Worm (Caenorhabditis elegans): ENCODE measurements around the gene F17H10.4.

The F17H10.4 gene

ce11 chrX:13104966-13105365 lies 21.4 kb downstream of the F17H10.4 start, which contains the start of gene F17H10.1 (continued):
- TF ChIP-seq dmd-9 (GFP tag; IDR thresholded peaks at IDR 0.05) = peak; percentile 85
- no peak for TF ChIP-seq nhr-111 (GFP tag; optimal IDR thresholded peaks at IDR 0.05)
- TF ChIP-seq lin-39 (tag; optimal IDR thresholded peaks at IDR 0.05) = no peak
- TF ChIP-seq attf-4 (tag; optimal IDR thresholded peaks at IDR 0.05) = no peak
- TF ChIP-seq spr-3 (GFP tag; optimal IDR thresholded peaks at IDR 0.05) = no peak
- TF ChIP-seq mep-1 (tag; optimal IDR thresholded peaks at IDR 0.05) = no peak
- TF ChIP-seq sdz-12 (GFP tag; optimal IDR thresholded peaks at IDR 0.05) = no peak
- TF ChIP-seq snpc-4 (tag; optimal IDR thresholded peaks at IDR 0.05) = no peak
- peak; percentile 96 for TF ChIP-seq mxl-3 (GFP tag; optimal IDR thresholded peaks at IDR 0.05)
- TF ChIP-seq ceh-82 (tag; optimal IDR thresholded peaks at IDR 0.05) = no peak

- no peak for TF ChIP-seq T20F7.1 (GFP tag; optimal IDR thresholded peaks at IDR 0.05)
- TF ChIP-seq zfp-3 (GFP tag; conservative IDR thresholded peaks at IDR 0.05) = no peak
- TF ChIP-seq mxl-2 (GFP tag; conservative IDR thresholded peaks at IDR 0.05) = no peak
- TF ChIP-seq ZK546.5 (tag; optimal IDR thresholded peaks at IDR 0.05) = no peak
- peak in 1 of 2 experiments; percentile 91 for TF ChIP-seq unc-62 (GFP tag; optimal IDR thresholded peaks at IDR 0.05 in 1 of 2)
- no peak for TF ChIP-seq unc-62 (tag; optimal IDR thresholded peaks at IDR 0.05)
- no peak for TF ChIP-seq nhr-25 (tag; optimal IDR thresholded peaks at IDR 0.05; ENCODE audit: borderline replicate concordance, insufficient read depth)
- TF ChIP-seq ctbp-1 (GFP tag; IDR thresholded peaks at IDR 0.05) = no peak
- no peak for TF ChIP-seq ces-1 (GFP tag; optimal IDR thresholded peaks at IDR 0.05)
Measured at ce11 chrX:13102838-13103237, 23.5 kb downstream of the F17H10.4 start.

ce11 chrX:13100410-13100809 lies 25.9 kb downstream of the F17H10.4 start, which contains the start of gene R03G8.6:
Gene R03G8.6 (minus strand): TSS chrX:13100510.
- no peak for TF ChIP-seq hif-1 (tag; optimal IDR thresholded peaks at IDR 0.05)
- no peak for TF ChIP-seq pqm-1 (tag; optimal IDR thresholded peaks at IDR 0.05)
- no peak for TF ChIP-seq mxl-3 (GFP tag; optimal IDR thresholded peaks at IDR 0.05)
- TF ChIP-seq aha-1 (tag) = no peak
- TF ChIP-seq T26A8.4 (GFP tag; IDR thresholded peaks at IDR 0.05) = no peak
- TF ChIP-seq nhr-77 (tag; optimal IDR thresholded peaks at IDR 0.05) = no peak
- TF ChIP-seq lim-7 (GFP tag; IDR thresholded peaks at IDR 0.05) = no peak
- TF ChIP-seq lir-3 (tag; optimal IDR thresholded peaks at IDR 0.05) = no peak
- TF ChIP-seq ctbp-1 (GFP tag; IDR thresholded peaks at IDR 0.05) = no peak
- TF ChIP-seq nhr-25 (tag; optimal IDR thresholded peaks at IDR 0.05; ENCODE audit: borderline replicate concordance, insufficient read depth) = no peak
- TF ChIP-seq pha-4 (GFP tag; IDR thresholded peaks at IDR 0.05) = no peak
- no peak for TF ChIP-seq pha-4 (tag; optimal IDR thresholded peaks at IDR 0.05)
- no peak for TF ChIP-seq nhr-111 (GFP tag; optimal IDR thresholded peaks at IDR 0.05)
- no peak for TF ChIP-seq dpl-1 (GFP tag; optimal IDR thresholded peaks at IDR 0.05)
- no peak for TF ChIP-seq php-3 (GFP tag; IDR thresholded peaks at IDR 0.05)
- no peak for TF ChIP-seq nhr-41 (GFP tag; IDR thresholded peaks at IDR 0.05)

ce11 chrX:13091199-13091598 lies 35.1 kb downstream of the F17H10.4 start:
- TF ChIP-seq dpl-1 (GFP tag; optimal IDR thresholded peaks at IDR 0.05) (no peak), unc-62 (GFP tag; optimal IDR thresholded peaks at IDR 0.05 in 1 of 2) (peak in 1 of 2 experiments; percentile 94), unc-62 (tag; optimal IDR thresholded peaks at IDR 0.05) (no peak)

- TF ChIP-seq pqm-1 (tag; optimal IDR thresholded peaks at IDR 0.05) (peak; percentile 0), ctbp-1 (GFP tag; IDR thresholded peaks at IDR 0.05) (no peak)
Measured at ce11 chrX:13090665-13091064, 35.7 kb downstream of the F17H10.4 start, which contains the start of gene R03G8.3. Gene R03G8.3 (plus strand): TSS chrX:13090965.

ce11 chrX:13088539-13088938 lies 37.8 kb downstream of the F17H10.4 start:
- no peak for TF ChIP-seq mep-1 (tag; optimal IDR thresholded peaks at IDR 0.05)
- no peak for TF ChIP-seq daf-16 (GFP tag; optimal IDR thresholded peaks at IDR 0.05)
- peak; percentile 84 for TF ChIP-seq daf-16 (tag; optimal IDR thresholded peaks at IDR 0.05)
- no peak for TF ChIP-seq aly-2 (tag; optimal IDR thresholded peaks at IDR 0.05)
- no peak for TF ChIP-seq R02D3.7 (tag; optimal IDR thresholded peaks at IDR 0.05)
- peak; percentile 23 for TF ChIP-seq nhr-28 (tag; optimal IDR thresholded peaks at IDR 0.05)
- TF ChIP-seq pqm-1 (tag; optimal IDR thresholded peaks at IDR 0.05) = peak; percentile 71
- no peak for TF ChIP-seq lin-15B (tag; optimal IDR thresholded peaks at IDR 0.05)
- peak; percentile 52 for TF ChIP-seq aha-1 (tag)

Measured in whole organism, L4 larva.